Worm (Caenorhabditis elegans): ENCODE results near the gene K01A2.4.

K01A2.4 gene

ce11 chrII:290282-290681 lies 17.0 kb upstream of the K01A2.4 start, which contains the start of gene djr-1.1:
Gene djr-1.1, plus strand, starts transcription at chrII:290582.
- TF ChIP-seq nhr-77 (tag; optimal IDR thresholded peaks at IDR 0.05) (no peak), lin-39 (tag; optimal IDR thresholded peaks at IDR 0.05) (no peak), ZK546.5 (tag; optimal IDR thresholded peaks at IDR 0.05) (no peak), rbr-2 (tag; optimal IDR thresholded peaks at IDR 0.05) (no peak), gei-8 (GFP tag; optimal IDR thresholded peaks at IDR 0.05) (no peak), fkh-10 (GFP tag; optimal IDR thresholded peaks at IDR 0.05) (no peak), F10B5.3 (tag; optimal IDR thresholded peaks at IDR 0.05) (no peak), dmd-6 (GFP tag; IDR thresholded peaks at IDR 0.05) (no peak), nhr-48 (tag; optimal IDR thresholded peaks at IDR 0.05) (no peak), nhr-111 (GFP tag; optimal IDR thresholded peaks at IDR 0.05) (no peak), mdt-29 (GFP tag; IDR thresholded peaks at IDR 0.05) (no peak), dve-1 (tag; optimal IDR thresholded peaks at IDR 0.05; ENCODE audit: insufficient read depth) (no peak), daf-8 (GFP tag; IDR thresholded peaks at IDR 0.05) (no peak), ceh-32 (tag; optimal IDR thresholded peaks at IDR 0.05; ENCODE audit: poor library complexity) (no peak), egl-27 (tag; optimal IDR thresholded peaks at IDR 0.05) (no peak), arid-1 (GFP tag; conservative IDR thresholded peaks at IDR 0.05) (no peak), F26F4.8 (GFP tag; conservative IDR thresholded peaks at IDR 0.05) (no peak), vab-7 (GFP tag; IDR thresholded peaks at IDR 0.05) (no peak), daf-16 (GFP tag; optimal IDR thresholded peaks at IDR 0.05) (no peak), daf-16 (tag; optimal IDR thresholded peaks at IDR 0.05) (no peak), ZK337.2 (GFP tag; IDR thresholded peaks at IDR 0.05) (no peak)

ce11 chrII:294606-295005 lies 12.6 kb upstream of the K01A2.4 start, which contains the start of gene B0432.11:
Gene B0432.11, minus strand, starts transcription at chrII:294706.
- TF ChIP-seq Y105C5A.15 (GFP tag; IDR thresholded peaks at IDR 0.05): no peak
- no peak for TF ChIP-seq lir-3 (tag; optimal IDR thresholded peaks at IDR 0.05)
- no peak for TF ChIP-seq gei-8 (GFP tag; optimal IDR thresholded peaks at IDR 0.05)
- no peak for TF ChIP-seq dve-1 (tag; optimal IDR thresholded peaks at IDR 0.05; ENCODE audit: insufficient read depth)
- TF ChIP-seq ceh-20 (GFP tag; IDR thresholded peaks at IDR 0.05): no peak
- TF ChIP-seq tra-1 (GFP tag; IDR thresholded peaks at IDR 0.05): no peak
- TF ChIP-seq ceh-32 (tag; optimal IDR thresholded peaks at IDR 0.05; ENCODE audit: poor library complexity): no peak
- TF ChIP-seq spr-3 (GFP tag; optimal IDR thresholded peaks at IDR 0.05): no peak
- no peak for TF ChIP-seq aly-2 (tag; optimal IDR thresholded peaks at IDR 0.05)
- no peak for TF ChIP-seq php-3 (GFP tag; IDR thresholded peaks at IDR 0.05)
- no peak for TF ChIP-seq nhr-48 (tag; optimal IDR thresholded peaks at IDR 0.05)
- no peak for TF ChIP-seq ama-1 (optimal IDR thresholded peaks at IDR 0.05)
- TF ChIP-seq Y48G9A.11 (GFP tag; IDR thresholded peaks at IDR 0.05): no peak
- TF ChIP-seq nhr-77 (tag; optimal IDR thresholded peaks at IDR 0.05): no peak
- TF ChIP-seq zfp-2 (tag; optimal IDR thresholded peaks at IDR 0.05): no peak
- TF ChIP-seq ces-1 (GFP tag; optimal IDR thresholded peaks at IDR 0.05): no peak
- no peak for TF ChIP-seq nhr-102 (tag; optimal IDR thresholded peaks at IDR 0.05)
- TF ChIP-seq sdz-12 (GFP tag; optimal IDR thresholded peaks at IDR 0.05): no peak
- TF ChIP-seq dmd-9 (GFP tag; IDR thresholded peaks at IDR 0.05): no peak
- no peak for TF ChIP-seq fos-1 (tag; optimal IDR thresholded peaks at IDR 0.05)

- no peak for TF ChIP-seq mxl-3 (GFP tag; optimal IDR thresholded peaks at IDR 0.05)
- no peak for TF ChIP-seq Y105C5A.15 (GFP tag; IDR thresholded peaks at IDR 0.05)
- TF ChIP-seq lin-15B (tag; optimal IDR thresholded peaks at IDR 0.05): no peak
- TF ChIP-seq T20F7.1 (GFP tag; optimal IDR thresholded peaks at IDR 0.05): no peak
- no peak for TF ChIP-seq T26A8.4 (GFP tag; IDR thresholded peaks at IDR 0.05)
These were observed 10.3 kb upstream of the K01A2.4 start, which contains the start of the genes clec-117 and B0432.1 for ce11 chrII:296911-297440. Gene clec-117, minus strand, starts transcription at chrII:297011. Gene B0432.1, plus strand, starts transcription at chrII:297390.
